Fruit fly (Drosophila melanogaster) whole organism, embryonic: ENCODE measurements around the gene dunk.

Experiments used
- Blimp-1 ChIP-seq: fragments of 200-800 bp; sonication (Bioruptor generic); optimal IDR thresholded peaks from 3 replicates; lab custom pipeline; 2018; ENCODE audit warnings: missing biosample characterization, missing genetic modification characterization, mild to moderate bottlenecking, moderate library complexity, missing genetic modification reagents
- CG10267 ChIP-seq: fragments of 200-800 bp; sonication (Bioruptor generic); optimal IDR thresholded peaks from 2 replicates; lab custom pipeline; 2018; ENCODE audit warnings: missing biosample characterization, mild to moderate bottlenecking, missing genetic modification characterization, moderate library complexity
- CG11247 ChIP-seq: fragments of 200-800 bp; sonication (Bioruptor generic); IDR thresholded peaks from 2 replicates; pipeline ENCODE4 v1.3.6; 2022; ENCODE audit warnings: missing biosample characterization, missing genetic modification characterization
- CG11723 ChIP-seq: fragments of 200-800 bp; sonication (Bioruptor generic); optimal IDR thresholded peaks from 2 replicates; lab custom pipeline; 2017; ENCODE audit warnings: missing biosample characterization, mild to moderate bottlenecking, missing genetic modification characterization
- CG12236 ChIP-seq: fragments of 200-800 bp; sonication (Bioruptor generic); optimal IDR thresholded peaks from 2 replicates; lab custom pipeline; 2016; ENCODE audit warnings: missing biosample characterization, missing genetic modification characterization
- CG13123 ChIP-seq: fragments of 200-800 bp; sonication (Bioruptor generic); optimal IDR thresholded peaks from 2 replicates; lab custom pipeline; 2016; ENCODE audit warnings: missing biosample characterization, missing genetic modification characterization
- CG15696 ChIP-seq: fragments of 200-800 bp; sonication (Bioruptor generic); optimal IDR thresholded peaks from 2 replicates; lab custom pipeline; 2019; ENCODE audit warnings: missing biosample characterization, mild to moderate bottlenecking, missing genetic modification characterization, moderate library complexity
- CG30403 ChIP-seq: fragments of 200-800 bp; sonication (Bioruptor generic); optimal IDR thresholded peaks from 3 replicates; lab custom pipeline; 2016; ENCODE audit warnings: missing biosample characterization, missing genetic modification characterization
- CG32532 ChIP-seq: fragments of 200-800 bp; sonication (Bioruptor generic); IDR thresholded peaks from 2 replicates; pipeline ENCODE4 v1.3.6; 2022; ENCODE audit warnings: missing biosample characterization, missing genetic modification characterization
- CG34224 ChIP-seq: fragments of 200-800 bp; sonication (Bioruptor generic); IDR thresholded peaks from 3 replicates; pipeline ENCODE4 v1.3.6; 2022; ENCODE audit warnings: missing biosample characterization, missing genetic modification characterization; ENCODE audit not compliant: partially characterized antibody
- CG4282 ChIP-seq: fragments of 200-800 bp; sonication (Bioruptor generic); optimal IDR thresholded peaks from 2 replicates; lab custom pipeline; 2016; ENCODE audit warnings: missing biosample characterization, missing genetic modification characterization
- CG4404 ChIP-seq: fragments of 200-800 bp; sonication (Bioruptor generic); IDR thresholded peaks from 2 replicates; pipeline ENCODE4 v1.3.6; 2022; ENCODE audit warnings: missing biosample characterization, missing genetic modification characterization
- CG4424 ChIP-seq: fragments of 200-800 bp; sonication (Bioruptor generic); optimal IDR thresholded peaks from 3 replicates; lab custom pipeline; 2016; ENCODE audit warnings: missing biosample characterization, missing genetic modification characterization
- CG4854 ChIP-seq: fragments of 200-800 bp; sonication (Bioruptor generic); optimal IDR thresholded peaks from 2 replicates; lab custom pipeline; 2016; ENCODE audit warnings: missing biosample characterization, missing genetic modification characterization, inconsistent platforms
- CG8281 ChIP-seq: fragments of 200-800 bp; sonication (Bioruptor generic); optimal IDR thresholded peaks from 2 replicates; lab custom pipeline; 2018; ENCODE audit warnings: missing biosample characterization, mild to moderate bottlenecking, missing genetic modification characterization, moderate library complexity
- CG8944 ChIP-seq: fragments of 200-800 bp; sonication (Bioruptor generic); optimal IDR thresholded peaks from 3 replicates; lab custom pipeline; 2016; ENCODE audit warnings: missing biosample characterization, missing genetic modification characterization
- CG9817 ChIP-seq: fragments of 200-800 bp; sonication (Bioruptor generic); optimal IDR thresholded peaks from 2 replicates; lab custom pipeline; 2018; ENCODE audit warnings: missing biosample characterization, mild to moderate bottlenecking, missing genetic modification characterization, moderate library complexity
- Camta ChIP-seq: fragments of 200-800 bp; sonication (Bioruptor generic); optimal IDR thresholded peaks from 2 replicates; lab custom pipeline; 2016; ENCODE audit warnings: missing biosample characterization, missing genetic modification characterization
- CrebB ChIP-seq: fragments of 200-800 bp; sonication (Bioruptor generic); optimal IDR thresholded peaks from 3 replicates; lab custom pipeline; 2018; ENCODE audit warnings: missing biosample characterization, mild to moderate bottlenecking, missing genetic modification characterization
- Dek ChIP-seq: fragments of 200-800 bp; sonication (Bioruptor generic); optimal IDR thresholded peaks from 3 replicates; lab custom pipeline; 2019; ENCODE audit warnings: missing biosample characterization, mild to moderate bottlenecking, missing genetic modification characterization, moderate library complexity
- Drgx ChIP-seq: fragments of 200-800 bp; sonication (Bioruptor generic); IDR thresholded peaks from 2 replicates; pipeline ENCODE4 v1.3.6; 2022; ENCODE audit warnings: missing biosample characterization, missing genetic modification characterization
- Fer1 ChIP-seq: fragments of 200-800 bp; sonication (Bioruptor generic); optimal IDR thresholded peaks from 2 replicates; lab custom pipeline; 2017; ENCODE audit warnings: missing biosample characterization, mild to moderate bottlenecking, missing genetic modification characterization
- Fer2 ChIP-seq: fragments of 200-800 bp; sonication (Bioruptor generic); optimal IDR thresholded peaks from 2 replicates; lab custom pipeline; 2018; ENCODE audit warnings: missing biosample characterization, mild to moderate bottlenecking, missing genetic modification characterization, moderate library complexity
- HLH4C ChIP-seq: fragments of 200-800 bp; sonication (Bioruptor generic); IDR thresholded peaks from 3 replicates; pipeline ENCODE4 v1.3.6; 2022; ENCODE audit warnings: missing biosample characterization, missing genetic modification characterization; ENCODE audit not compliant: partially characterized antibody
- Kr ChIP-seq: fragments of 200-800 bp; sonication (Bioruptor generic); optimal IDR thresholded peaks from 2 replicates; lab custom pipeline; 2017; ENCODE audit warnings: missing biosample characterization, mild to moderate bottlenecking, missing genetic modification characterization
- Mes4 ChIP-seq: fragments of 200-800 bp; sonication (Bioruptor generic); optimal IDR thresholded peaks from 2 replicates; lab custom pipeline; 2016; ENCODE audit warnings: missing biosample characterization, missing genetic modification characterization
- Nf-YC ChIP-seq: fragments of 200-800 bp; optimal IDR thresholded peaks from 3 replicates; lab custom pipeline; 2019; ENCODE audit warnings: missing biosample characterization, mild to moderate bottlenecking, missing genetic modification characterization, moderate library complexity
- NfI ChIP-seq: fragments of 200-800 bp; sonication (Bioruptor generic); optimal IDR thresholded peaks from 3 replicates; lab custom pipeline; 2018; ENCODE audit warnings: missing biosample characterization, mild to moderate bottlenecking, missing genetic modification characterization, moderate library complexity
- Rfx ChIP-seq: fragments of 200-800 bp; sonication (Bioruptor generic); IDR thresholded peaks from 2 replicates; pipeline ENCODE4 v1.3.6; 2022; ENCODE audit warnings: missing biosample characterization, missing genetic modification characterization
- Side ChIP-seq: fragments of 200-800 bp; sonication (Bioruptor generic); optimal IDR thresholded peaks from 2 replicates; lab custom pipeline; 2016; ENCODE audit warnings: missing biosample characterization, missing genetic modification characterization
- Sin3A ChIP-seq: fragments of >200 bp; optimal IDR thresholded peaks from 2 replicates; lab custom pipeline; 2018
- Sox100B ChIP-seq: fragments of 200-800 bp; sonication (Bioruptor generic); optimal IDR thresholded peaks from 3 replicates; lab custom pipeline; 2018; ENCODE audit warnings: missing biosample characterization, mild to moderate bottlenecking, missing genetic modification characterization
- Spps ChIP-seq: fragments of 200-800 bp; sonication (Bioruptor generic); optimal IDR thresholded peaks from 2 replicates; lab custom pipeline; 2018; ENCODE audit warnings: missing biosample characterization, mild to moderate bottlenecking, missing genetic modification characterization
- Vsx1 ChIP-seq: fragments of 200-800 bp; sonication (Bioruptor generic); optimal IDR thresholded peaks from 2 replicates; lab custom pipeline; 2017; ENCODE audit warnings: missing biosample characterization, mild to moderate bottlenecking, missing genetic modification characterization, missing genetic modification reagents
- ato ChIP-seq: fragments of 200-800 bp; sonication (Bioruptor generic); IDR thresholded peaks from 2 replicates; pipeline ENCODE4 v1.3.6; 2022; ENCODE audit warnings: missing biosample characterization, missing genetic modification characterization; ENCODE audit not compliant: partially characterized antibody
- bbx ChIP-seq: fragments of 200-800 bp; sonication (Bioruptor generic); IDR thresholded peaks from 2 replicates; pipeline ENCODE4 v1.3.6; 2022; ENCODE audit warnings: missing biosample characterization, missing genetic modification characterization; ENCODE audit not compliant: partially characterized antibody
- cas ChIP-seq: fragments of 200-800 bp; sonication (Bioruptor generic); IDR thresholded peaks from 2 replicates; pipeline ENCODE4 v1.3.6; 2022; ENCODE audit warnings: missing biosample characterization, missing genetic modification characterization
- eve ChIP-seq, 2 experiments: fragments of >200 bp; optimal IDR thresholded peaks; 2 replicates each; lab custom pipeline; 2017; ENCODE audit warnings: missing biosample characterization in 2 of 2, missing genetic modification characterization in 2 of 2
- fd3F ChIP-seq: fragments of 200-800 bp; sonication (Bioruptor generic); optimal IDR thresholded peaks from 2 replicates; lab custom pipeline; 2018; ENCODE audit warnings: missing biosample characterization, mild to moderate bottlenecking, missing genetic modification characterization, moderate library complexity
- grn ChIP-seq: fragments of 200-800 bp; sonication (Bioruptor generic); optimal IDR thresholded peaks from 3 replicates; lab custom pipeline; 2017; ENCODE audit warnings: missing biosample characterization, missing genetic modification characterization
- lab ChIP-seq: fragments of 200-800 bp; sonication (Bioruptor generic); optimal IDR thresholded peaks from 3 replicates; lab custom pipeline; 2017; ENCODE audit warnings: missing biosample characterization, missing genetic modification characterization, mild to moderate bottlenecking, moderate library complexity, missing genetic modification reagents
- lbe ChIP-seq: fragments of 200-800 bp; sonication (Bioruptor generic); optimal IDR thresholded peaks from 2 replicates; lab custom pipeline; 2016; ENCODE audit warnings: missing biosample characterization, mild to moderate bottlenecking, missing genetic modification characterization
- lilli ChIP-seq: fragments of 200-800 bp; sonication (Bioruptor generic); optimal IDR thresholded peaks from 3 replicates; lab custom pipeline; 2016; ENCODE audit warnings: missing biosample characterization, missing genetic modification characterization
- lmd ChIP-seq: fragments of 200-800 bp; sonication (Bioruptor generic); IDR thresholded peaks from 2 replicates; pipeline ENCODE4 v1.3.6; 2022; ENCODE audit warnings: missing biosample characterization, missing genetic modification characterization
- p53 ChIP-seq: fragments of 200-800 bp; sonication (Bioruptor generic); optimal IDR thresholded peaks from 2 replicates; lab custom pipeline; 2016; ENCODE audit warnings: missing biosample characterization, missing genetic modification characterization
- pho ChIP-seq: fragments of 200-800 bp; sonication (Bioruptor generic); optimal IDR thresholded peaks from 2 replicates; lab custom pipeline; 2016; ENCODE audit warnings: missing biosample characterization, missing genetic modification characterization
- prd ChIP-seq, 3 experiments: fragments of >200 bp in 2 of 3; fragments of 200-800 bp in 1 of 3; sonication (Bioruptor generic) in 1 of 3; optimal IDR thresholded peaks in 2 of 3; IDR thresholded peaks in 1 of 3; 2 replicates in 2 of 3; 3 replicates in 1 of 3; pipeline versions ENCODE4 v1.3.6 to Lab custom; 2017 to 2022; ENCODE audit warnings: missing biosample characterization in 1 of 3, missing genetic modification characterization in 1 of 3
- sens-2 ChIP-seq: fragments of 200-800 bp; sonication (Bioruptor generic); IDR thresholded peaks from 2 replicates; pipeline ENCODE4 v1.3.6; 2022; ENCODE audit warnings: missing biosample characterization, missing genetic modification characterization
- sima ChIP-seq: fragments of 200-800 bp; sonication (Bioruptor generic); optimal IDR thresholded peaks from 2 replicates; lab custom pipeline; 2016; ENCODE audit warnings: missing biosample characterization, missing genetic modification characterization
- slbo ChIP-seq: fragments of 200-800 bp; sonication (Bioruptor generic); IDR thresholded peaks from 2 replicates; pipeline ENCODE4 v1.3.6; 2022; ENCODE audit warnings: missing biosample characterization, missing genetic modification characterization
- slp2 ChIP-seq: fragments of 200-800 bp; sonication (Bioruptor generic); optimal IDR thresholded peaks from 2 replicates; lab custom pipeline; 2016; ENCODE audit warnings: missing biosample characterization, missing genetic modification characterization

The dunk gene

dm6 chr2L:22168559-22169027, 17.2 kb downstream of the dunk start (continued):
- TF ChIP-seq CG8281 (tag; lab: Kevin White, UChicago) (no peak), CG10267 (peak; percentile 91), ato (GFP tag; lab: Robert Waterston, UW) (no peak; the same call in 1 of the 2 replicates), cas (GFP tag; lab: Robert Waterston, UW) (no peak), grn (GFP tag; lab: Kevin White, UChicago) (no peak), Fer1 (GFP tag; lab: Kevin White, UChicago) (no peak), Rfx (GFP tag; lab: Robert Waterston, UW) (no peak; the same call in 1 of the 2 replicates), sens-2 (GFP tag; lab: Robert Waterston, UW) (no peak), HLH4C (no peak), CG12236 (GFP tag; lab: Kevin White, UChicago) (no peak), lilli (peak; percentile 31), Fer2 (tag; lab: Kevin White, UChicago) (no peak), CG30403 (GFP tag; lab: Kevin White, UChicago) (peak; percentile 4), CrebB (tag; lab: Kevin White, UChicago) (peak; percentile 13), CG11723 (GFP tag; lab: Kevin White, UChicago) (peak; percentile 18), CG34224 (GFP tag; lab: Robert Waterston, UW) (peak; percentile 31; the same call in 1 of the 3 replicates), Side (GFP tag; lab: Kevin White, UChicago) (peak; percentile 56), eve (GFP tag; optimal IDR thresholded peaks at IDR 0.05; lab: Kevin White, UChicago) (peak in 1 of 2 experiments; percentile 85), Dek (tag; lab: Kevin White, UChicago) (no peak), Mes4 (GFP tag; lab: Kevin White, UChicago) (no peak), sima (GFP tag; lab: Kevin White, UChicago) (no peak), p53 (GFP tag; lab: Kevin White, UChicago) (no peak), CG4282 (GFP tag; lab: Kevin White, UChicago) (no peak), CG15696 (tag; lab: Kevin White, UChicago) (no peak), Vsx1 (GFP tag; lab: Kevin White, UChicago) (no peak), Sin3A (lab: Kevin White, UChicago) (no peak), Kr (GFP tag; lab: Kevin White, UChicago) (no peak), lmd (GFP tag; lab: Robert Waterston, UW) (no peak), bbx (GFP tag; lab: Robert Waterston, UW) (no peak), lbe (peak; percentile 45), slbo (GFP tag; lab: Robert Waterston, UW) (no peak; the same call in 1 of the 2 replicates), CG4404 (GFP tag; lab: Robert Waterston, UW) (no peak), NfI (GFP tag; lab: Kevin White, UChicago) (no peak), Spps (tag; lab: Kevin White, UChicago) (no peak), Sox100B (GFP tag; lab: Kevin White, UChicago) (peak; percentile 30), CG8944 (GFP tag; lab: Kevin White, UChicago) (no peak), Blimp-1 (no peak), fd3F (GFP tag; lab: Kevin White, UChicago) (no peak), slp2 (GFP tag; lab: Kevin White, UChicago) (no peak), CG9817 (no peak), Drgx (no peak; the same call in 1 of the 2 replicates), CG13123 (GFP tag; lab: Kevin White, UChicago) (no peak), pho (GFP tag; lab: Kevin White, UChicago) (peak; percentile 3), CG4424 (no peak), CG32532 (GFP tag; lab: Robert Waterston, UW) (no peak), CG4854 (GFP tag; lab: Kevin White, UChicago) (no peak), lab (no peak), CG11247 (GFP tag; lab: Robert Waterston, UW) (no peak), Nf-YC (tag; lab: Kevin White, UChicago) (no peak), prd (optimal IDR thresholded peaks at IDR 0.05; lab: Kevin White, UChicago) (no peak), prd (GFP tag; IDR thresholded peaks at IDR 0.05; lab: Robert Waterston, UW) (no peak), Camta (GFP tag; lab: Kevin White, UChicago) (no peak)
